Fruit fly (Drosophila melanogaster) whole organism, embryonic: Measurements from ENCODE around the gene CG13250.

ENCODE experiments used
- Antp ChIP-seq: fragments of 200-800 bp; sonication (Bioruptor generic); optimal IDR thresholded peaks from 3 replicates; lab custom pipeline; 2016; ENCODE audit warnings: missing biosample characterization, missing genetic modification characterization
- B-H1 ChIP-seq: fragments of 200-800 bp; sonication (Bioruptor generic); IDR thresholded peaks from 3 replicates; pipeline ENCODE4 v1.3.6; 2022; ENCODE audit warnings: missing biosample characterization, missing genetic modification characterization
- CG11085 ChIP-seq: fragments of 200-800 bp; sonication (Bioruptor generic); IDR thresholded peaks from 2 replicates; pipeline ENCODE4 v1.3.6; 2022; ENCODE audit warnings: missing biosample characterization, missing genetic modification characterization
- CG12071 ChIP-seq: fragments of 200-800 bp; sonication (Bioruptor generic); optimal IDR thresholded peaks from 3 replicates; lab custom pipeline; 2018; ENCODE audit warnings: missing biosample characterization, mild to moderate bottlenecking, missing genetic modification characterization
- CG12219 ChIP-seq: fragments of 200-800 bp; sonication (Bioruptor generic); optimal IDR thresholded peaks from 3 replicates; lab custom pipeline; 2018; ENCODE audit warnings: missing biosample characterization, mild to moderate bottlenecking, missing genetic modification characterization
- CG12236 ChIP-seq: fragments of 200-800 bp; sonication (Bioruptor generic); optimal IDR thresholded peaks from 2 replicates; lab custom pipeline; 2016; ENCODE audit warnings: missing biosample characterization, missing genetic modification characterization
- CG12659 ChIP-seq: fragments of 200-800 bp; sonication (Bioruptor generic); optimal IDR thresholded peaks from 3 replicates; lab custom pipeline; 2017; ENCODE audit warnings: mild to moderate bottlenecking, missing biosample characterization, missing genetic modification reagents, missing genetic modification characterization
- CG13296 ChIP-seq: fragments of 200-800 bp; sonication (Bioruptor generic); optimal IDR thresholded peaks from 3 replicates; lab custom pipeline; 2018; ENCODE audit warnings: missing biosample characterization, mild to moderate bottlenecking, missing genetic modification characterization
- CG13424 ChIP-seq: fragments of 200-800 bp; sonication (Bioruptor generic); optimal IDR thresholded peaks from 2 replicates; lab custom pipeline; 2019; ENCODE audit warnings: missing biosample characterization, mild to moderate bottlenecking, missing genetic modification characterization, moderate library complexity
- CG13894 ChIP-seq: fragments of 200-800 bp; sonication (Bioruptor generic); optimal IDR thresholded peaks from 3 replicates; lab custom pipeline; 2018; ENCODE audit warnings: missing biosample characterization, mild to moderate bottlenecking, missing genetic modification characterization, moderate library complexity
- CG14710 ChIP-seq: fragments of 200-800 bp; sonication (Bioruptor generic); optimal IDR thresholded peaks from 3 replicates; lab custom pipeline; 2019; ENCODE audit warnings: missing biosample characterization, mild to moderate bottlenecking, missing genetic modification characterization, moderate library complexity
- CG16779 ChIP-seq: fragments of 200-800 bp; sonication (Bioruptor generic); IDR thresholded peaks from 2 replicates; pipeline ENCODE4 v1.3.6; 2022; ENCODE audit warnings: missing biosample characterization, missing genetic modification characterization
- CG17328 ChIP-seq: fragments of 200-800 bp; sonication (Bioruptor generic); IDR thresholded peaks from 2 replicates; pipeline ENCODE4 v1.3.6; 2022; ENCODE audit warnings: missing biosample characterization, missing genetic modification characterization
- CG17359 ChIP-seq: fragments of 200-800 bp; sonication (Bioruptor generic); optimal IDR thresholded peaks from 3 replicates; lab custom pipeline; 2018; ENCODE audit warnings: missing biosample characterization, mild to moderate bottlenecking, missing genetic modification characterization, moderate library complexity
- CG17568 ChIP-seq: fragments of 200-800 bp; sonication (Bioruptor generic); optimal IDR thresholded peaks from 2 replicates; lab custom pipeline; 2018; ENCODE audit warnings: missing biosample characterization, mild to moderate bottlenecking, missing genetic modification characterization, moderate library complexity
- CG18011 ChIP-seq: fragments of 200-800 bp; sonication (Bioruptor generic); optimal IDR thresholded peaks from 2 replicates; lab custom pipeline; 2017; ENCODE audit warnings: missing biosample characterization, missing genetic modification characterization, mild to moderate bottlenecking, moderate library complexity, missing genotype
- CG2712 ChIP-seq: fragments of 200-800 bp; optimal IDR thresholded peaks from 3 replicates; lab custom pipeline; 2019; ENCODE audit warnings: missing biosample characterization, mild to moderate bottlenecking, missing genetic modification characterization, moderate library complexity
- CG4360 ChIP-seq: fragments of 200-800 bp; sonication (Bioruptor generic); IDR thresholded peaks from 2 replicates; pipeline ENCODE4 v1.3.6; 2022; ENCODE audit warnings: missing biosample characterization, missing genetic modification characterization
- CG43689 ChIP-seq: fragments of 200-800 bp; sonication (Bioruptor generic); IDR thresholded peaks from 2 replicates; pipeline ENCODE4 v1.3.6; 2022; ENCODE audit warnings: missing biosample characterization, missing genetic modification characterization
- CG4820 ChIP-seq: fragments of 200-800 bp; sonication (Bioruptor generic); optimal IDR thresholded peaks from 3 replicates; lab custom pipeline; 2016; ENCODE audit warnings: missing biosample characterization, missing genetic modification characterization
- CG6791 ChIP-seq: fragments of 200-800 bp; sonication (Bioruptor generic); IDR thresholded peaks from 3 replicates; pipeline ENCODE4 v1.3.6; 2022; ENCODE audit warnings: missing biosample characterization, missing genetic modification characterization; ENCODE audit not compliant: partially characterized antibody
- CG7928 ChIP-seq: fragments of 200-800 bp; sonication (Bioruptor generic); optimal IDR thresholded peaks from 2 replicates; lab custom pipeline; 2017; ENCODE audit warnings: missing biosample characterization, mild to moderate bottlenecking, missing genetic modification characterization
- CG9437 ChIP-seq: fragments of 200-800 bp; sonication (Bioruptor generic); optimal IDR thresholded peaks from 2 replicates; lab custom pipeline; 2018; ENCODE audit warnings: missing biosample characterization, mild to moderate bottlenecking, missing genetic modification characterization
- CHES-1-like ChIP-seq: fragments of 200-800 bp; sonication (Bioruptor generic); optimal IDR thresholded peaks from 2 replicates; lab custom pipeline; 2016; ENCODE audit warnings: missing biosample characterization, missing genetic modification characterization
- CoRest ChIP-seq: fragments of 200-800 bp; sonication (Bioruptor generic); optimal IDR thresholded peaks from 3 replicates; lab custom pipeline; 2018; ENCODE audit warnings: missing biosample characterization, mild to moderate bottlenecking, missing genetic modification characterization, moderate library complexity
- CrebB ChIP-seq: fragments of 200-800 bp; sonication (Bioruptor generic); optimal IDR thresholded peaks from 3 replicates; lab custom pipeline; 2018; ENCODE audit warnings: missing biosample characterization, mild to moderate bottlenecking, missing genetic modification characterization
- Fer2 ChIP-seq: fragments of 200-800 bp; sonication (Bioruptor generic); optimal IDR thresholded peaks from 2 replicates; lab custom pipeline; 2018; ENCODE audit warnings: missing biosample characterization, mild to moderate bottlenecking, missing genetic modification characterization, moderate library complexity
- H2.0 ChIP-seq: fragments of 200-800 bp; sonication (Bioruptor generic); IDR thresholded peaks from 2 replicates; pipeline ENCODE4 v1.3.6; 2022; ENCODE audit warnings: missing biosample characterization, missing genetic modification characterization
- HLH3B ChIP-seq: fragments of 200-800 bp; sonication (Bioruptor generic); IDR thresholded peaks from 2 replicates; pipeline ENCODE4 v1.3.6; 2022; ENCODE audit warnings: missing biosample characterization, missing genetic modification characterization
- Max ChIP-seq: fragments of 200-800 bp; sonication (Bioruptor generic); optimal IDR thresholded peaks from 2 replicates; lab custom pipeline; 2016; ENCODE audit warnings: missing biosample characterization, mild to moderate bottlenecking, missing genetic modification characterization
- Med ChIP-seq: fragments of 200-800 bp; sonication (Bioruptor generic); peaks from one replicate; lab custom pipeline; 2016; ENCODE audit warnings: missing biosample characterization, missing genetic modification characterization, mild to moderate bottlenecking, inconsistent platforms, moderate library complexity
- NfI ChIP-seq: fragments of 200-800 bp; sonication (Bioruptor generic); optimal IDR thresholded peaks from 3 replicates; lab custom pipeline; 2018; ENCODE audit warnings: missing biosample characterization, mild to moderate bottlenecking, missing genetic modification characterization, moderate library complexity
- Optix ChIP-seq: fragments of 200-800 bp; sonication (Bioruptor generic); IDR thresholded peaks from 3 replicates; pipeline ENCODE4 v1.3.6; 2022; ENCODE audit warnings: missing biosample characterization, missing genetic modification characterization
- Side ChIP-seq: fragments of 200-800 bp; sonication (Bioruptor generic); optimal IDR thresholded peaks from 2 replicates; lab custom pipeline; 2016; ENCODE audit warnings: missing biosample characterization, missing genetic modification characterization
- Sry-δ ChIP-seq: fragments of 200-800 bp; sonication (Bioruptor generic); optimal IDR thresholded peaks from 2 replicates; lab custom pipeline; 2016; ENCODE audit warnings: missing biosample characterization, missing genetic modification characterization
- br ChIP-seq: fragments of >200 bp; optimal IDR thresholded peaks from 2 replicates; lab custom pipeline; 2017
- caup ChIP-seq: fragments of 200-800 bp; sonication (Bioruptor generic); optimal IDR thresholded peaks from 3 replicates; lab custom pipeline; 2017; ENCODE audit warnings: missing biosample characterization, mild to moderate bottlenecking, missing genetic modification characterization, moderate library complexity; ENCODE audit not compliant: severe bottlenecking
- corto ChIP-seq: fragments of 200-800 bp; sonication (Bioruptor generic); optimal IDR thresholded peaks from 2 replicates; lab custom pipeline; 2016; ENCODE audit warnings: missing biosample characterization, mild to moderate bottlenecking, missing genetic modification characterization, moderate library complexity
- da ChIP-seq: fragments of 200-800 bp; sonication (Bioruptor generic); optimal IDR thresholded peaks from 2 replicates; lab custom pipeline; 2016; ENCODE audit warnings: missing biosample characterization, missing genetic modification characterization
- insv ChIP-seq, 2 experiments: fragments of 200-800 bp; sonication (Bioruptor generic); optimal IDR thresholded peaks; 3 replicates each; lab custom pipeline; 2016 to 2018; ENCODE audit warnings: missing biosample characterization in 2 of 2, missing genetic modification characterization in 2 of 2
- jing ChIP-seq: fragments of 200-800 bp; sonication (Bioruptor generic); optimal IDR thresholded peaks from 2 replicates; lab custom pipeline; 2018; ENCODE audit warnings: missing biosample characterization, mild to moderate bottlenecking, missing genetic modification characterization
- kni ChIP-seq: fragments of 200-800 bp; sonication (Bioruptor generic); optimal IDR thresholded peaks from 3 replicates; lab custom pipeline; 2017; ENCODE audit warnings: mild to moderate bottlenecking, missing biosample characterization, missing genetic modification reagents, missing genetic modification characterization
- peb ChIP-seq: fragments of 200-800 bp; sonication (Bioruptor generic); IDR thresholded peaks from 2 replicates; pipeline ENCODE4 v1.3.6; 2022; ENCODE audit warnings: missing biosample characterization, missing genetic modification characterization
- pfk ChIP-seq: fragments of 200-800 bp; sonication (Bioruptor generic); optimal IDR thresholded peaks from 2 replicates; lab custom pipeline; 2018; ENCODE audit warnings: missing biosample characterization, mild to moderate bottlenecking, missing genetic modification characterization, moderate library complexity
- pros ChIP-seq: fragments of 200-800 bp; sonication (Bioruptor generic); optimal IDR thresholded peaks from 3 replicates; lab custom pipeline; 2019; ENCODE audit warnings: missing biosample characterization, mild to moderate bottlenecking, missing genetic modification characterization, moderate library complexity
- psq ChIP-seq: fragments of 200-800 bp; sonication (Bioruptor generic); optimal IDR thresholded peaks from 2 replicates; lab custom pipeline; 2017; ENCODE audit warnings: missing biosample characterization, missing genetic modification characterization
- seq ChIP-seq: fragments of 200-800 bp; sonication (Bioruptor generic); IDR thresholded peaks from 2 replicates; pipeline ENCODE4 v1.3.6; 2022; ENCODE audit warnings: missing biosample characterization, missing genetic modification characterization
- sima ChIP-seq: fragments of 200-800 bp; sonication (Bioruptor generic); optimal IDR thresholded peaks from 2 replicates; lab custom pipeline; 2016; ENCODE audit warnings: missing biosample characterization, missing genetic modification characterization
- so ChIP-seq: fragments of 200-800 bp; sonication (Bioruptor generic); IDR thresholded peaks from 3 replicates; pipeline ENCODE4 v1.3.6; 2022; ENCODE audit warnings: missing biosample characterization, missing genetic modification characterization
- twi ChIP-seq: fragments of 200-800 bp; optimal IDR thresholded peaks from 2 replicates; lab custom pipeline; 2019; ENCODE audit warnings: missing biosample characterization, mild to moderate bottlenecking, missing genetic modification characterization, moderate library complexity
- vnd ChIP-seq: fragments of 200-800 bp; sonication (Bioruptor generic); IDR thresholded peaks from 3 replicates; pipeline ENCODE4 v1.3.6; 2022; ENCODE audit warnings: missing biosample characterization, missing genetic modification characterization; ENCODE audit not compliant: partially characterized antibody
- wdn ChIP-seq: fragments of 200-800 bp; sonication (Bioruptor generic); IDR thresholded peaks from 2 replicates; pipeline ENCODE4 v1.3.6; 2022; ENCODE audit warnings: missing biosample characterization, missing genetic modification characterization

Gene CG13250

dm6 chr3L:20520687-20521169 lies 12.8 kb upstream of the CG13250 start, which contains the start of the genes mTerf3 and CG5104 (continued):
- TF ChIP-seq twi (tag; lab: Kevin White, UChicago) (no peak), Sry-δ (GFP tag; lab: Kevin White, UChicago) (no peak), Med (GFP tag; lab: Kevin White, UChicago) (peak; percentile 74), br (lab: Kevin White, UChicago) (no peak), pfk (GFP tag; lab: Kevin White, UChicago) (no peak), CrebB (tag; lab: Kevin White, UChicago) (no peak), wdn (GFP tag; lab: Robert Waterston, UW) (no peak), CG2712 (peak; percentile 42), CG12219 (no peak), CG17568 (no peak), HLH3B (GFP tag; lab: Robert Waterston, UW) (no peak), CG4820 (GFP tag; lab: Kevin White, UChicago) (no peak), sima (GFP tag; lab: Kevin White, UChicago) (no peak), H2.0 (no peak), pros (no peak), CG4360 (GFP tag; lab: Robert Waterston, UW) (no peak), Max (GFP tag; lab: Kevin White, UChicago) (peak; percentile 55), jing (GFP tag; lab: Kevin White, UChicago) (no peak), CG17359 (tag; lab: Kevin White, UChicago) (no peak), caup (no peak), psq (GFP tag; lab: Kevin White, UChicago) (no peak), Fer2 (no peak), B-H1 (GFP tag; lab: Robert Waterston, UW) (no peak), so (GFP tag; lab: Robert Waterston, UW) (no peak), CG7928 (no peak), seq (no peak), peb (no peak), CG16779 (GFP tag; lab: Robert Waterston, UW) (no peak), CG13296 (GFP tag; lab: Kevin White, UChicago) (no peak), CG12659 (peak; percentile 66), CG12071 (GFP tag; lab: Kevin White, UChicago) (no peak), CG14710 (tag; lab: Kevin White, UChicago) (peak; percentile 65), vnd (GFP tag; lab: Robert Waterston, UW) (no peak), CG17328 (GFP tag; lab: Robert Waterston, UW) (no peak), kni (no peak), NfI (GFP tag; lab: Kevin White, UChicago) (peak; percentile 25), CG11085 (GFP tag; lab: Robert Waterston, UW) (no peak), Antp (GFP tag; lab: Kevin White, UChicago) (no peak), corto (GFP tag; lab: Kevin White, UChicago) (no peak), CG18011 (GFP tag; lab: Kevin White, UChicago) (no peak), insv (GFP tag; optimal IDR thresholded peaks at IDR 0.05; lab: Kevin White, UChicago) (no peak), CG43689 (GFP tag; lab: Robert Waterston, UW) (no peak), CHES-1-like (GFP tag; lab: Kevin White, UChicago) (no peak), CG13424 (tag; lab: Kevin White, UChicago) (peak; percentile 46), CG9437 (peak; percentile 92), CG6791 (GFP tag; lab: Robert Waterston, UW) (no peak), CoRest (tag; lab: Kevin White, UChicago) (peak; percentile 46), Optix (GFP tag; lab: Robert Waterston, UW) (no peak), CG12236 (no peak), Side (GFP tag; lab: Kevin White, UChicago) (no peak), CG13894 (no peak), da (GFP tag; lab: Kevin White, UChicago) (no peak)
